Worm (Caenorhabditis elegans) whole organism, midembryonic: ENCODE data around the gene vars-1.

Source experiments
- T22C8.4 ChIP-seq: fragments of 200-800 bp; sonication (Bioruptor generic); IDR thresholded peaks from 2 replicates; pipeline ENCODE4 v1.3.6; 2022; ENCODE audit warnings: missing genetic modification characterization, missing compliant biosample characterization
- cog-1 ChIP-seq: sonication (generic microtip); optimal IDR thresholded peaks from 2 replicates; lab custom pipeline; 2016; ENCODE audit warnings: missing genetic modification characterization, missing compliant biosample characterization
- flt-1 ChIP-seq: fragments of 200-800 bp; sonication (Bioruptor generic); IDR thresholded peaks from 2 replicates; pipeline ENCODE4 v1.3.6; 2022; ENCODE audit warnings: missing genetic modification characterization, missing compliant biosample characterization
- klf-2 ChIP-seq: fragments of 200-800 bp; sonication (Bioruptor generic); conservative IDR thresholded peaks from 2 replicates; pipeline ENCODE4 v1.3.6; 2022; ENCODE audit warnings: missing genetic modification reagents, missing genetic modification characterization, missing compliant biosample characterization
- med-1 ChIP-seq: sonication (generic microtip); optimal IDR thresholded peaks from 2 replicates; lab custom pipeline; 2017; ENCODE audit warnings: missing genetic modification characterization, mild to moderate bottlenecking, missing compliant biosample characterization, antibody characterized with exemption, missing genetic modification reagents; ENCODE audit not compliant: insufficient read depth
- ref-1 ChIP-seq: fragments of 200-800 bp; sonication (Bioruptor generic); conservative IDR thresholded peaks from 2 replicates; pipeline ENCODE4 v1.3.6; 2022; ENCODE audit warnings: missing genetic modification reagents, missing genetic modification characterization, missing compliant biosample characterization
- tab-1 ChIP-seq: fragments of 200-800 bp; sonication (Bioruptor generic); IDR thresholded peaks from 2 replicates; pipeline ENCODE4 v1.3.6; 2022; ENCODE audit warnings: missing genetic modification characterization, missing compliant biosample characterization
- ztf-23 ChIP-seq: fragments of 200-800 bp; sonication (Bioruptor generic); IDR thresholded peaks from 2 replicates; pipeline ENCODE4 v1.3.6; 2022; ENCODE audit warnings: missing genetic modification reagents, missing genetic modification characterization, missing compliant biosample characterization
- ztf-29 ChIP-seq: fragments of 200-800 bp; sonication (Bioruptor generic); IDR thresholded peaks from 2 replicates; pipeline ENCODE4 v1.3.6; 2022; ENCODE audit warnings: missing genetic modification reagents, missing genetic modification characterization, missing compliant biosample characterization

Gene vars-1

DNA sequence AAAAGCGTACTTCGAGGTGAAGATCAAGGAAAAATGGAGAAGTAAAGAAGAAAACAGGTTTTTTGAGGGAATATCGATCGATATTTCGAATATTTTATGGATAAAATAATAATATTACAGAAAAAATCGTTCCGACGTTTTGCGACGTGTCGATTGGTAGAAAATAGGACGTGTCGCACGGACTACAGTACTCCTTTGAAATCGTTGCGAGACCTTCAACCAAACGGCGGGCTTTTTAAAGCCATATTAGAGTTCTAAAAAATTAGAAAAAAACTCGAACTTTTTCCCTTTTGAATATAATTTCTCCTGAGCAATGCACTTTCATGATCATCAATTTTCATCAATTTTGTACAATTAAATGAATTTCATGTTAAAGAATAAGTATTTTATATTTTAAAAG is 21.1 kb upstream of the vars-1 start, which contains the start of gene Y97E10AR.4:
Y97E10AR.4 (minus strand) TSS at position 131 of the 400 bp plus-strand sequence.
- TF ChIP-seq med-1 (GFP tag; lab: Kevin White, UChicago) (no peak), cog-1 (tag; lab: Kevin White, UChicago) (no peak), flt-1 (GFP tag; lab: Robert Waterston, UW) (no peak), tab-1 (no peak), ztf-23 (GFP tag; lab: Robert Waterston, UW) (no peak), klf-2 (no peak), T22C8.4 (GFP tag; lab: Robert Waterston, UW) (no peak), ref-1 (GFP tag; lab: Robert Waterston, UW) (no peak), ztf-29 (GFP tag; lab: Robert Waterston, UW) (no peak)

DNA sequence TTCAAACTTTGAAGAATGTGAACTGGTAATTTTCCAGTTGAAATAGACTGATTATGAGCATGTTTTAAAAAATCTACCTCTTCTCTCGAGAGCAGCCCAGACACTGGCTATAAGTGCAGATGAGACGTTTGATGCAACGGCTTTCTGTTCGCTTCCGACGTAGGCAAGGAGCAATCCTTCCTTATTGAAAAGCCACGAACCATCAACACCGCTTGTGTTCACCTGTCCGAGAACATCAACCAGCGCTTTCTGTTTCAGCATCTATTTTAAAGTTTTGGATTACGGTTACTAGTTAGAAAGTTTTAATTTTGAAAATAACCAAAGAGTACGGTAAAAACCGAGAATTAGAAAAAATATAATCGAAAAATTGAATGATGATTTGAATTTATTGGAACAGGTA is 20.4 kb upstream of the vars-1 start, which contains the start of gene lmtr-2:
lmtr-2 (minus strand) TSS at position 261 of the 400 bp plus-strand sequence.
- TF ChIP-seq tab-1 (no peak), T22C8.4 (GFP tag; lab: Robert Waterston, UW) (no peak), ztf-29 (GFP tag; lab: Robert Waterston, UW) (no peak), ztf-23 (GFP tag; lab: Robert Waterston, UW) (no peak), med-1 (GFP tag; lab: Kevin White, UChicago) (no peak), cog-1 (tag; lab: Kevin White, UChicago) (no peak), ref-1 (GFP tag; lab: Robert Waterston, UW) (no peak), klf-2 (no peak), flt-1 (GFP tag; lab: Robert Waterston, UW) (no peak)

ce11 chrV:8012032-8012431 is 19.2 kb upstream of the vars-1 start, which contains the start of gene rpb-9:
Gene rpb-9, minus strand, starts transcription at chrV:8012345.
- TF ChIP-seq ref-1 (GFP tag; lab: Robert Waterston, UW) (no peak), ztf-23 (GFP tag; lab: Robert Waterston, UW) (no peak), flt-1 (GFP tag; lab: Robert Waterston, UW) (no peak), cog-1 (tag; lab: Kevin White, UChicago) (no peak), T22C8.4 (GFP tag; lab: Robert Waterston, UW) (no peak), tab-1 (no peak), klf-2 (no peak), med-1 (GFP tag; lab: Kevin White, UChicago) (no peak), ztf-29 (GFP tag; lab: Robert Waterston, UW) (no peak)

DNA sequence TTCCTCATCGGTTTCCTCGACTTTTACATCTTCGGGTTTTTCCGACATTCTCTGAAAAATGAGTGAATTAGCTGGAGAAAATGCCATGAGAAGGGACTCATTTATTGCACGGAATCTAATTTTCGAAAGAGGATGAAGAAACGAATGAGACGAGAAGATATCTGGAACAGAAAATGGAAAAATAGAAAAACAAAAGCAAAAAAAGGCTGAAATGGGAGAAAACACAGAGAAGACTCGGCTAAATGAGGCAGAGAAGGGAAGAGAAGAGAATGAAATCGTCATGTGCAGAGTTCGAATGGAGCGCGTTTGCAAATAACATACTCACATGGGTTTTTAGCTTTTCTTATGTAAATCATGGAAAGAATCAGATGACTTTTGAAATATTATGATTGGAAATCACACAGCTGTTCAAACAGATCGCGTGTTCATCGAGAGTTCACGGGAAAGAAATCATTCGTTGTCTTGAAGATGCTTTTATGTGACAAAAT is 17.3 kb upstream of the vars-1 start, which contains the start of gene Y97E10AR.6:
Y97E10AR.6 (minus strand) TSS at position 51 of the 488 bp plus-strand sequence.
- TF ChIP-seq cog-1 (tag; lab: Kevin White, UChicago) (no peak), ref-1 (GFP tag; lab: Robert Waterston, UW) (no peak), T22C8.4 (GFP tag; lab: Robert Waterston, UW) (no peak), klf-2 (no peak), flt-1 (GFP tag; lab: Robert Waterston, UW) (no peak)

DNA sequence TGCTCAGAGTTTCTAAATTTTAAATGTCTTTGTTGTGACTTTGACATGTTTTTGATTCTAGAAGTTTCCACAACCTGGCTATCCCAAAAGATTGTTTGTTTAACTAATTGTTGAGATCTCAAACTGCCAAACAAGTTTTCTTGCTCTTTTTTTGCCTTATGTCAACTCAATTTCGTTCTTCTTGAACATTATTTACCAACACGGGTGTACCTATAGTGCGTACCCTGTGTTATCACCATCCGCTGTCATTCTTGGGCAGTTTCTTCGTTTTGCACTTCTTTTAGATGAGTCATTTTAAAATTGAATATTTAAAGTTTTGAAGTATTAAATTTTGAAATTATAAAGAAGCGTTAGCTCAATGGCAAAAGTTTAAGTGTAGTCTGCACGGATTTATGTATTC is 14.3 kb upstream of the vars-1 start, which contains the start of gene sptl-2:
sptl-2 (plus strand) TSS at position 280 of the 400 bp plus-strand sequence.
- TF ChIP-seq ref-1 (GFP tag; lab: Robert Waterston, UW) = no peak

ce11 chrV:8017924-8018323 is 13.3 kb upstream of the vars-1 start:
- no peak for TF ChIP-seq tab-1
- TF ChIP-seq T22C8.4 (GFP tag; lab: Robert Waterston, UW) = no peak
- TF ChIP-seq ztf-29 (GFP tag; lab: Robert Waterston, UW) = no peak

ce11 chrV:8018919-8019318 is 12.3 kb upstream of the vars-1 start:
- TF ChIP-seq T22C8.4 (GFP tag; lab: Robert Waterston, UW) (no peak), ref-1 (GFP tag; lab: Robert Waterston, UW) (no peak), med-1 (GFP tag; lab: Kevin White, UChicago) (no peak), tab-1 (no peak), flt-1 (GFP tag; lab: Robert Waterston, UW) (no peak), ztf-23 (GFP tag; lab: Robert Waterston, UW) (no peak), klf-2 (no peak), cog-1 (tag; lab: Kevin White, UChicago) (no peak), ztf-29 (GFP tag; lab: Robert Waterston, UW) (no peak)

DNA sequence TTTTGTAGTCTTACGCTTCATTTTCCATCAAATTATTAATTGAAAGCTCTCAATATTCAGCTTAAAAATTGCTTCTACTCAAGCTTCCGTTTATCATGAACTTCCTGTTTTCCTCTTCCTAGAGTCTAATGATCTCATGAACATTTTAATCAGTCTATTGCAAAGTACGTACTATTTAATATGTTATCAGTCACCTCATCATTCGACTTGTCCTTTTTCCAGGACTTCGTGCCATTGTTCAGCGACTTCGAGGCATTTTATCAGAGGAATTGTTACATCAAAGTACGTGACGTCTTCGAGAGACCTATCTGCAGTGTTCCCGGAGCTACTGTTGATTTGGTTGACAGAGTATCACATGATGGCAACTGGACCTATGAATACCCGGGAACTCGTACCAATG is 11.4 kb upstream of the vars-1 start:
- TF ChIP-seq ref-1 (GFP tag; lab: Robert Waterston, UW) = no peak
- TF ChIP-seq tab-1 = no peak
- TF ChIP-seq ztf-29 (GFP tag; lab: Robert Waterston, UW) = no peak
- no peak for TF ChIP-seq med-1 (GFP tag; lab: Kevin White, UChicago)
- TF ChIP-seq flt-1 (GFP tag; lab: Robert Waterston, UW) = no peak
- TF ChIP-seq ztf-23 (GFP tag; lab: Robert Waterston, UW) = no peak
- no peak for TF ChIP-seq cog-1 (tag; lab: Kevin White, UChicago)
- TF ChIP-seq klf-2 = no peak

- TF ChIP-seq ztf-29 (GFP tag; lab: Robert Waterston, UW) = no peak
- no peak for TF ChIP-seq flt-1 (GFP tag; lab: Robert Waterston, UW)
- TF ChIP-seq cog-1 (tag; lab: Kevin White, UChicago) = no peak
- TF ChIP-seq klf-2 = no peak
- no peak for TF ChIP-seq med-1 (GFP tag; lab: Kevin White, UChicago)
- no peak for TF ChIP-seq ref-1 (GFP tag; lab: Robert Waterston, UW)
- TF ChIP-seq ztf-23 (GFP tag; lab: Robert Waterston, UW) = no peak
- TF ChIP-seq tab-1 = no peak
- no peak for TF ChIP-seq T22C8.4 (GFP tag; lab: Robert Waterston, UW)
These were observed 9.2 kb upstream of the vars-1 start, which contains the start of gene ech-3 for ce11 chrV:8022040-8022439. Gene ech-3, plus strand, starts transcription at chrV:8022217.

DNA sequence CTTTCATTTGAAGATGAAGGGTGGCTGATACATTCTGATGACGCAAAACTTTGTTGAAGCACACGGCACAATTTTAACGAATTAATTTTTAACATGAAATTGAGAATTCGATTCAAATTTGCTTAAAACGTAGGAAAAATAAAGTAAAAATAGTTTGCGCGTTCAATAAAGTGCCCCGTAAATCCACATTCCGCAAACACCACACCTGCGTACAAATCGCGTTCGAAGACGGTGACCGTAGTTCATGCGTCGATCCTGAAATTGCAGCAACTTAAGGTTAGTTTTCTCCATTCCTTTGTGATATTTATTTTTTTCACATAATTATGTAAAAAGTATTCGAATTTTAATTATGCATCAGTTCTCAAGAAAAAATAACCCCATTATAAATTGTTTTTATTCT is 6.5 kb upstream of the vars-1 start, which contains the start of gene F43H9.3:
F43H9.3 (minus strand) TSS at position 189 of the 400 bp plus-strand sequence.
- TF ChIP-seq tab-1 = no peak
